Worm (Caenorhabditis elegans) whole organism, L4 larva: ENCODE data around the gene M01H9.3.

Experiments
- D1046.2 ChIP-seq: fragments of 200-800 bp; sonication (Bioruptor generic); IDR thresholded peaks from 2 replicates; pipeline ENCODE4 v1.3.6; 2022; ENCODE audit warnings: missing genetic modification characterization, missing compliant biosample characterization
- F10B5.3 ChIP-seq: sonication (generic microtip); optimal IDR thresholded peaks from 2 replicates; lab custom pipeline; 2016; ENCODE audit warnings: mild to moderate bottlenecking, missing genetic modification characterization, missing compliant biosample characterization
- F44E2.7 ChIP-seq: fragments of 200-800 bp; sonication (Bioruptor generic); IDR thresholded peaks from 2 replicates; pipeline ENCODE4 v2.1.2; 2022; ENCODE audit warnings: missing genetic modification characterization, missing compliant biosample characterization
- T20F7.1 ChIP-seq: fragments of 200-800 bp; sonication (Bioruptor generic); optimal IDR thresholded peaks from 2 replicates; lab custom pipeline; 2018; ENCODE audit warnings: mild to moderate bottlenecking, missing genetic modification characterization, missing compliant biosample characterization
- T26A8.4 ChIP-seq: fragments of 200-800 bp; sonication (Bioruptor generic); IDR thresholded peaks from 2 replicates; pipeline ENCODE4 v1.3.6; 2022; ENCODE audit warnings: missing genetic modification characterization, missing compliant biosample characterization
- Y75B8A.6 ChIP-seq: fragments of 200-800 bp; sonication (Bioruptor generic); IDR thresholded peaks from 2 replicates; pipeline ENCODE4 v1.3.6; 2022; ENCODE audit warnings: missing genetic modification reagents, missing genetic modification characterization, missing compliant biosample characterization
- aha-1 ChIP-seq: fragments of 150-350 bp; peaks from one replicate; lab custom pipeline; 2014; ENCODE audit warnings: missing biosample characterization, missing genetic modification characterization
- ama-1 ChIP-seq: fragments of 150-350 bp; optimal IDR thresholded peaks from 2 replicates; lab custom pipeline; 2014; ENCODE audit warnings: inconsistent platforms, mixed read lengths
- ceh-32 ChIP-seq: sonication (generic microtip); optimal IDR thresholded peaks from 2 replicates; lab custom pipeline; 2016; ENCODE audit warnings: mild to moderate bottlenecking, missing genetic modification characterization, missing compliant biosample characterization; ENCODE audit not compliant: poor library complexity
- ceh-44 ChIP-seq: fragments of 200-800 bp; sonication (Bioruptor generic); IDR thresholded peaks from 2 replicates; pipeline ENCODE4 v1.3.6; 2022; ENCODE audit warnings: missing genetic modification reagents, missing genetic modification characterization, missing compliant biosample characterization
- ceh-62 ChIP-seq: sonication (generic microtip); optimal IDR thresholded peaks from 2 replicates; lab custom pipeline; 2017; ENCODE audit warnings: missing biosample characterization, missing genetic modification characterization
- ctbp-1 ChIP-seq: fragments of 200-800 bp; sonication (Bioruptor generic); IDR thresholded peaks from 2 replicates; pipeline ENCODE4 v1.3.6; 2022; ENCODE audit warnings: missing genetic modification reagents, missing genetic modification characterization, missing compliant biosample characterization
- dmd-6 ChIP-seq: fragments of 200-800 bp; sonication (Bioruptor generic); IDR thresholded peaks from 2 replicates; pipeline ENCODE4 v1.3.6; 2022; ENCODE audit warnings: missing genetic modification reagents, missing genetic modification characterization, missing compliant biosample characterization
- dmd-8 ChIP-seq: fragments of 200-800 bp; sonication (Bioruptor generic); IDR thresholded peaks from 2 replicates; pipeline ENCODE4 v1.3.6; 2022; ENCODE audit warnings: missing genetic modification characterization, missing compliant biosample characterization
- dmd-9 ChIP-seq: fragments of 200-800 bp; sonication (Bioruptor generic); IDR thresholded peaks from 2 replicates; pipeline ENCODE4 v1.3.6; 2022; ENCODE audit warnings: missing genetic modification reagents, missing genetic modification characterization, missing compliant biosample characterization
- dpl-1 ChIP-seq: fragments of 150-350 bp; optimal IDR thresholded peaks from 2 replicates; lab custom pipeline; 2014; ENCODE audit warnings: missing biosample characterization, missing genetic modification reagents, missing genetic modification characterization
- egl-43 ChIP-seq: fragments of 200-800 bp; sonication (Bioruptor generic); IDR thresholded peaks from 2 replicates; pipeline ENCODE4 v1.3.6; 2022; ENCODE audit warnings: missing genetic modification reagents, missing genetic modification characterization, missing compliant biosample characterization
- gei-8 ChIP-seq: fragments of 200-800 bp; sonication (Bioruptor generic); optimal IDR thresholded peaks from 2 replicates; lab custom pipeline; 2018; ENCODE audit warnings: mild to moderate bottlenecking, missing genetic modification characterization, missing compliant biosample characterization
- hlh-11 ChIP-seq: fragments of 200-800 bp; sonication (Bioruptor generic); optimal IDR thresholded peaks from 2 replicates; lab custom pipeline; 2018; ENCODE audit warnings: mild to moderate bottlenecking, missing genetic modification characterization, missing compliant biosample characterization
- hmg-1.1 ChIP-seq: fragments of 200-800 bp; sonication (Bioruptor generic); IDR thresholded peaks from 2 replicates; pipeline ENCODE4 v1.3.6; 2022; ENCODE audit warnings: missing genetic modification reagents, missing genetic modification characterization, missing compliant biosample characterization
- lin-1 ChIP-seq: fragments of 200-800 bp; sonication (Bioruptor generic); IDR thresholded peaks from 2 replicates; pipeline ENCODE4 v1.3.6; 2022; ENCODE audit warnings: missing genetic modification reagents, missing genetic modification characterization, missing compliant biosample characterization
- lin-13 ChIP-seq: fragments of 150-350 bp; optimal IDR thresholded peaks from 2 replicates; lab custom pipeline; 2014; ENCODE audit warnings: missing biosample characterization, missing genetic modification reagents, missing genetic modification characterization
- lin-15B ChIP-seq: fragments of 150-350 bp; sonication (generic microtip); optimal IDR thresholded peaks from 3 replicates; lab custom pipeline; 2014; ENCODE audit warnings: missing biosample characterization, missing genetic modification characterization
- lin-39 ChIP-seq: fragments of 150-350 bp; optimal IDR thresholded peaks from 2 replicates; lab custom pipeline; 2014; ENCODE audit warnings: missing biosample characterization, missing genetic modification reagents, missing genetic modification characterization
- lir-3 ChIP-seq: sonication (generic microtip); optimal IDR thresholded peaks from 2 replicates; lab custom pipeline; 2016; ENCODE audit warnings: mild to moderate bottlenecking, missing genetic modification characterization, missing compliant biosample characterization
- mdt-29 ChIP-seq: fragments of 200-800 bp; sonication (Bioruptor generic); IDR thresholded peaks from 2 replicates; pipeline ENCODE4 v1.3.6; 2022; ENCODE audit warnings: missing genetic modification reagents, missing genetic modification characterization, missing compliant biosample characterization
- mxl-3 ChIP-seq: fragments of 200-800 bp; sonication (Bioruptor generic); optimal IDR thresholded peaks from 2 replicates; lab custom pipeline; 2018; ENCODE audit warnings: mild to moderate bottlenecking, missing genetic modification characterization, missing compliant biosample characterization
- nhr-11 ChIP-seq: fragments of 150-350 bp; optimal IDR thresholded peaks from 2 replicates; lab custom pipeline; 2014; ENCODE audit warnings: missing biosample characterization, missing genetic modification characterization
- nhr-111 ChIP-seq: fragments of 200-800 bp; sonication (Bioruptor generic); optimal IDR thresholded peaks from 2 replicates; lab custom pipeline; 2018; ENCODE audit warnings: mild to moderate bottlenecking, missing genetic modification characterization, missing compliant biosample characterization
- nhr-28 ChIP-seq: fragments of 150-350 bp; optimal IDR thresholded peaks from 2 replicates; lab custom pipeline; 2014; ENCODE audit warnings: missing biosample characterization, missing genetic modification characterization
- nhr-77 ChIP-seq: fragments of 150-350 bp; optimal IDR thresholded peaks from 2 replicates; lab custom pipeline; 2014; ENCODE audit warnings: missing biosample characterization, missing genetic modification characterization
- php-3 ChIP-seq: fragments of 200-800 bp; sonication (Bioruptor generic); IDR thresholded peaks from 2 replicates; pipeline ENCODE4 v1.3.6; 2022; ENCODE audit warnings: missing genetic modification reagents, missing genetic modification characterization, missing compliant biosample characterization
- pqm-1 ChIP-seq: sonication (generic microtip); optimal IDR thresholded peaks from 2 replicates; lab custom pipeline; 2017; ENCODE audit warnings: missing biosample characterization, missing genetic modification characterization
- set-16 ChIP-seq: fragments of 200-800 bp; sonication (Bioruptor generic); IDR thresholded peaks from 2 replicates; pipeline ENCODE4 v1.3.6; 2022; ENCODE audit warnings: missing genetic modification reagents, missing genetic modification characterization, missing compliant biosample characterization
- skn-1 ChIP-seq: fragments of 150-350 bp; optimal IDR thresholded peaks from 2 replicates; lab custom pipeline; 2014; ENCODE audit warnings: missing biosample characterization, missing genetic modification characterization
- snpc-4 ChIP-seq: fragments of 150-350 bp; optimal IDR thresholded peaks from 2 replicates; lab custom pipeline; 2014; ENCODE audit warnings: missing biosample characterization, missing genetic modification characterization
- spr-3 ChIP-seq: fragments of 200-800 bp; sonication (Bioruptor generic); optimal IDR thresholded peaks from 2 replicates; lab custom pipeline; 2018; ENCODE audit warnings: mild to moderate bottlenecking, missing genetic modification characterization, missing compliant biosample characterization
- unc-130 ChIP-seq: sonication (generic microtip); optimal IDR thresholded peaks from 2 replicates; lab custom pipeline; 2016; ENCODE audit warnings: missing genetic modification reagents, missing genetic modification characterization, missing compliant biosample characterization
- zag-1 ChIP-seq: fragments of 150-350 bp; optimal IDR thresholded peaks from 2 replicates; lab custom pipeline; 2014; ENCODE audit warnings: missing biosample characterization, missing genetic modification characterization
- zfp-3 ChIP-seq: fragments of 200-800 bp; sonication (Bioruptor generic); conservative IDR thresholded peaks from 2 replicates; pipeline ENCODE4 v1.3.6; 2022; ENCODE audit warnings: missing genetic modification reagents, missing genetic modification characterization, missing compliant biosample characterization
- zip-11 ChIP-seq: fragments of 200-800 bp; sonication (Bioruptor generic); IDR thresholded peaks from 2 replicates; pipeline ENCODE4 v1.3.6; 2022; ENCODE audit warnings: missing genetic modification characterization, missing compliant biosample characterization
- zip-2 ChIP-seq: fragments of 150-350 bp; optimal IDR thresholded peaks from 2 replicates; lab custom pipeline; 2014; ENCODE audit warnings: missing biosample characterization, missing genetic modification characterization

M01H9.3 gene

ce11 chrIV:4477009-4477471 is at the start of gene M01H9.3 (continued):
- TF ChIP-seq nhr-77 (tag; lab: Kevin White, UChicago) = peak; percentile 20
- TF ChIP-seq gei-8 (GFP tag; lab: Kevin White, UChicago) = no peak

- TF ChIP-seq dpl-1 (no peak), mxl-3 (GFP tag; lab: Kevin White, UChicago) (peak; percentile 36), hlh-11 (tag; lab: Kevin White, UChicago) (peak; percentile 31), nhr-28 (tag; lab: Kevin White, UChicago) (peak; percentile 31)
Measured at ce11 chrIV:4526028-4526427, 49.2 kb upstream of the M01H9.3 start.

- TF ChIP-seq nhr-77 (tag; lab: Kevin White, UChicago) (no peak), php-3 (GFP tag; lab: Robert Waterston, UW) (no peak), dpl-1 (no peak), F10B5.3 (no peak), dmd-8 (GFP tag; lab: Robert Waterston, UW) (no peak), zfp-3 (GFP tag; lab: Robert Waterston, UW) (no peak), unc-130 (GFP tag; lab: Kevin White, UChicago) (no peak), aha-1 (tag; lab: Kevin White, UChicago) (no peak), hlh-11 (tag; lab: Kevin White, UChicago) (peak; percentile 29), lin-1 (GFP tag; lab: Robert Waterston, UW) (no peak), ctbp-1 (GFP tag; lab: Robert Waterston, UW) (no peak), lin-13 (GFP tag; lab: Kevin White, UChicago) (no peak), ceh-32 (tag; lab: Kevin White, UChicago) (no peak), mdt-29 (no peak), hmg-1.1 (GFP tag; lab: Robert Waterston, UW) (0 out of 2 replicates have a peak, but pooled peaks have one; percentile 24), dmd-9 (no peak), nhr-111 (GFP tag; lab: Kevin White, UChicago) (no peak), skn-1 (no peak), gei-8 (GFP tag; lab: Kevin White, UChicago) (no peak), zip-2 (tag; lab: Kevin White, UChicago) (no peak), mxl-3 (GFP tag; lab: Kevin White, UChicago) (peak; percentile 20), lin-15B (tag; lab: Kevin White, UChicago) (no peak), lin-39 (no peak), set-16 (GFP tag; lab: Robert Waterston, UW) (peak; percentile 13; the same call in 1 of the 2 replicates), pqm-1 (no peak), ceh-62 (tag; lab: Kevin White, UChicago) (no peak), lir-3 (tag; lab: Kevin White, UChicago) (no peak), ceh-44 (GFP tag; lab: Robert Waterston, UW) (no peak), Y75B8A.6 (GFP tag; lab: Robert Waterston, UW) (no peak)
Measured at ce11 chrIV:4524943-4525342, 48.1 kb upstream of the M01H9.3 start, which contains the start of gene ZK180.6. TSS of gene ZK180.6 (minus strand) at chrIV:4525043.

ce11 chrIV:4523461-4523860 is 46.6 kb upstream of the M01H9.3 start:
- TF ChIP-seq ceh-62 (tag; lab: Kevin White, UChicago) (no peak), spr-3 (GFP tag; lab: Kevin White, UChicago) (no peak), zag-1 (tag; lab: Kevin White, UChicago) (no peak), zip-11 (GFP tag; lab: Robert Waterston, UW) (no peak), F44E2.7 (GFP tag; lab: Robert Waterston, UW) (no peak), T20F7.1 (GFP tag; lab: Kevin White, UChicago) (no peak), set-16 (GFP tag; lab: Robert Waterston, UW) (peak; percentile 68), nhr-11 (no peak), D1046.2 (no peak), ama-1 (lab: Kevin White, UChicago) (no peak), dmd-6 (GFP tag; lab: Robert Waterston, UW) (no peak), gei-8 (GFP tag; lab: Kevin White, UChicago) (no peak), dpl-1 (no peak), snpc-4 (no peak), lin-15B (tag; lab: Kevin White, UChicago) (no peak), egl-43 (GFP tag; lab: Robert Waterston, UW) (0 out of 2 replicates have a peak, but pooled peaks have one; percentile 11), T26A8.4 (GFP tag; lab: Robert Waterston, UW) (peak; percentile 47; the same call in 1 of the 2 replicates)
